Worm (Caenorhabditis elegans) whole organism, L3 larva: Measurements from ENCODE around the gene dhhc-8.
A peak's percentile ranks its signal among the peaks of the same experiment; 100 is the strongest.

Experiments used
- fkh-2 ChIP-seq: fragments of 150-350 bp; optimal IDR thresholded peaks from 2 replicates; lab custom pipeline; 2014; ENCODE audit warnings: missing biosample characterization, missing genetic modification reagents, missing genetic modification characterization
- jun-1 ChIP-seq: fragments of 150-350 bp; optimal IDR thresholded peaks from 2 replicates; lab custom pipeline; 2014; ENCODE audit warnings: missing biosample characterization, missing genetic modification reagents, missing genetic modification characterization
- lin-39 ChIP-seq: fragments of 150-350 bp; optimal IDR thresholded peaks from 2 replicates; lab custom pipeline; 2018; ENCODE audit warnings: missing biosample characterization, missing genetic modification reagents, missing genetic modification characterization
- pha-4 ChIP-seq: fragments of 150-350 bp; optimal IDR thresholded peaks from 2 replicates; lab custom pipeline; 2014; ENCODE audit warnings: missing biosample characterization, missing genetic modification reagents, missing genetic modification characterization
- pqm-1 ChIP-seq: fragments of 150-350 bp; optimal IDR thresholded peaks from 2 replicates; lab custom pipeline; 2017; ENCODE audit warnings: missing biosample characterization, missing genetic modification characterization, inconsistent platforms

- TF ChIP-seq lin-39 (tag; lab: Kevin White, UChicago) (no peak), fkh-2 (tag; lab: Kevin White, UChicago) (no peak), pha-4 (peak; percentile 25), jun-1 (no peak), pqm-1 (no peak)
Observed at ce11 chrIII:13139301-13139700, 31.9 kb downstream of the dhhc-8 start, which contains the start of gene bre-2.
